Worm (Caenorhabditis elegans) whole organism, L1 larva: ENCODE results near the gene chc-1.
A peak's percentile ranks its signal among the peaks of the same experiment; 100 is the strongest.
"Not testable (repeated sequence)": the region's sequence is repeated elsewhere in the genome, so short reads cannot be mapped to it uniquely, and the experiment has no call there.

Experiments used
- F16B12.6 ChIP-seq: fragments of 150-350 bp; optimal IDR thresholded peaks from 2 replicates; lab custom pipeline; 2014; ENCODE audit warnings: missing biosample characterization, missing genetic modification characterization
- aha-1 ChIP-seq: fragments of 150-350 bp; optimal IDR thresholded peaks from 2 replicates; lab custom pipeline; 2014; ENCODE audit warnings: missing biosample characterization, missing genetic modification characterization
- alr-1 ChIP-seq: fragments of 200-800 bp; sonication (Bioruptor generic); optimal IDR thresholded peaks from 2 replicates; lab custom pipeline; 2018; ENCODE audit warnings: borderline replicate concordance, mild to moderate bottlenecking, missing genetic modification characterization, missing compliant biosample characterization
- ama-1 ChIP-seq: fragments of 150-350 bp; optimal IDR thresholded peaks from 2 replicates; lab custom pipeline; 2014
- blmp-1 ChIP-seq: fragments of 150-350 bp; optimal IDR thresholded peaks from 2 replicates; lab custom pipeline; 2014; ENCODE audit warnings: missing biosample characterization, missing genetic modification characterization
- ceh-8 ChIP-seq: fragments of 200-800 bp; sonication (Bioruptor generic); optimal IDR thresholded peaks from 2 replicates; lab custom pipeline; 2018; ENCODE audit warnings: mild to moderate bottlenecking, missing genetic modification characterization, moderate library complexity, missing compliant biosample characterization
- efl-3 ChIP-seq: fragments of 200-800 bp; sonication (Bioruptor generic); optimal IDR thresholded peaks from 2 replicates; lab custom pipeline; 2018; ENCODE audit warnings: mild to moderate bottlenecking, missing genetic modification characterization, missing compliant biosample characterization
- egl-27 ChIP-seq, 2 experiments: fragments of 150-350 bp in 1 of 2; sonication (generic microtip); optimal IDR thresholded peaks; 3 replicates each; lab custom pipeline; 2017 to 2018; ENCODE audit warnings: missing biosample characterization in 2 of 2, missing genetic modification characterization in 2 of 2, missing genetic modification reagents in 2 of 2
- elt-2 ChIP-seq: sonication (generic microtip); optimal IDR thresholded peaks from 2 replicates; lab custom pipeline; 2016; ENCODE audit warnings: missing genetic modification characterization, mild to moderate bottlenecking, inconsistent platforms, missing compliant biosample characterization, missing genetic modification reagents
- elt-3 ChIP-seq, 6 experiments: fragments of 150-350 bp in 1 of 6; sonication (generic microtip); optimal IDR thresholded peaks; 2 replicates each; lab custom pipeline; 2017 to 2018; ENCODE audit warnings: missing biosample characterization in 6 of 6, missing genetic modification characterization in 6 of 6, inconsistent platforms in 1 of 6
- fkh-10 ChIP-seq: sonication (generic microtip); optimal IDR thresholded peaks from 2 replicates; lab custom pipeline; 2017; ENCODE audit warnings: missing biosample characterization, missing genetic modification reagents, missing genetic modification characterization
- fkh-4 ChIP-seq: sonication (generic microtip); optimal IDR thresholded peaks from 2 replicates; lab custom pipeline; 2016; ENCODE audit warnings: missing compliant biosample characterization, missing genetic modification characterization, borderline replicate concordance
- fkh-8 ChIP-seq: sonication (generic microtip); optimal IDR thresholded peaks from 2 replicates; lab custom pipeline; 2016; ENCODE audit warnings: mild to moderate bottlenecking, missing genetic modification characterization, missing compliant biosample characterization
- grh-1 ChIP-seq: fragments of 200-800 bp; sonication (Bioruptor generic); IDR thresholded peaks from 2 replicates; pipeline ENCODE4 v1.3.6; 2022; ENCODE audit warnings: missing genetic modification reagents, missing genetic modification characterization, missing compliant biosample characterization
- hlh-17 ChIP-seq: fragments of 200-800 bp; sonication (Bioruptor generic); optimal IDR thresholded peaks from 2 replicates; lab custom pipeline; 2018; ENCODE audit warnings: missing genetic modification characterization, mild to moderate bottlenecking, missing compliant biosample characterization, moderate library complexity, borderline replicate concordance
- irx-1 ChIP-seq: sonication (generic microtip); optimal IDR thresholded peaks from 2 replicates; lab custom pipeline; 2016; ENCODE audit warnings: missing genetic modification characterization, missing compliant biosample characterization
- isw-1 ChIP-seq: fragments of 200-800 bp; sonication (Bioruptor generic); IDR thresholded peaks from 2 replicates; pipeline ENCODE4 v1.3.6; 2022; ENCODE audit warnings: missing genetic modification characterization, missing compliant biosample characterization
- jun-1 ChIP-seq: fragments of 150-350 bp; optimal IDR thresholded peaks from 2 replicates; lab custom pipeline; 2014; ENCODE audit warnings: missing biosample characterization, missing genetic modification reagents, missing genetic modification characterization
- lin-13 ChIP-seq: fragments of 150-350 bp; optimal IDR thresholded peaks from 2 replicates; lab custom pipeline; 2014; ENCODE audit warnings: missing biosample characterization, missing genetic modification reagents, missing genetic modification characterization
- lin-14 ChIP-seq: fragments of 200-800 bp; sonication (Bioruptor generic); optimal IDR thresholded peaks from 2 replicates; lab custom pipeline; 2018; ENCODE audit warnings: mild to moderate bottlenecking, missing genetic modification characterization, moderate library complexity, missing compliant biosample characterization
- lin-15B ChIP-seq: fragments of 150-350 bp; sonication (generic microtip); optimal IDR thresholded peaks from 3 replicates; lab custom pipeline; 2014; ENCODE audit warnings: missing biosample characterization, missing genetic modification characterization
- lin-35 ChIP-seq, 2 experiments: fragments of 150-350 bp; optimal IDR thresholded peaks; 2 replicates each; lab custom pipeline; 2014; ENCODE audit warnings: missing biosample characterization in 2 of 2, missing genetic modification characterization in 2 of 2, missing genetic modification reagents in 2 of 2
- lir-3 ChIP-seq: sonication (generic microtip); optimal IDR thresholded peaks from 2 replicates; lab custom pipeline; 2016; ENCODE audit warnings: mild to moderate bottlenecking, missing genetic modification characterization, moderate library complexity, missing compliant biosample characterization; ENCODE audit not compliant: poor library complexity
- lsy-2 ChIP-seq, 2 experiments: fragments of 150-350 bp; optimal IDR thresholded peaks; 2 replicates each; lab custom pipeline; 2014; ENCODE audit warnings: missing biosample characterization in 2 of 2, missing genetic modification characterization in 2 of 2
- mdl-1 ChIP-seq, 2 experiments: fragments of 150-350 bp; optimal IDR thresholded peaks; 2 replicates each; lab custom pipeline; 2014 to 2017; ENCODE audit warnings: missing biosample characterization in 2 of 2, missing genetic modification characterization in 2 of 2, inconsistent platforms in 1 of 2
- mef-2 ChIP-seq: fragments of 150-350 bp; optimal IDR thresholded peaks from 2 replicates; lab custom pipeline; 2014; ENCODE audit warnings: missing biosample characterization, missing genetic modification characterization
- nhr-11 ChIP-seq: fragments of 150-350 bp; optimal IDR thresholded peaks from 2 replicates; lab custom pipeline; 2014; ENCODE audit warnings: missing biosample characterization, missing genetic modification characterization
- nhr-12 ChIP-seq: sonication (generic microtip); optimal IDR thresholded peaks from 2 replicates; lab custom pipeline; 2017; ENCODE audit warnings: missing biosample characterization, missing genetic modification characterization
- nhr-19 ChIP-seq: fragments of 200-800 bp; sonication (Bioruptor generic); conservative IDR thresholded peaks from 2 replicates; pipeline ENCODE4 v1.3.6; 2022; ENCODE audit warnings: missing genetic modification characterization, missing compliant biosample characterization
- nhr-20 ChIP-seq: sonication (generic microtip); optimal IDR thresholded peaks from 2 replicates; lab custom pipeline; 2016; ENCODE audit warnings: mild to moderate bottlenecking, missing genetic modification characterization, missing compliant biosample characterization
- nhr-237 ChIP-seq: fragments of 150-350 bp; optimal IDR thresholded peaks from 2 replicates; lab custom pipeline; 2014; ENCODE audit warnings: missing biosample characterization, missing genetic modification characterization
- nhr-28 ChIP-seq: fragments of 150-350 bp; optimal IDR thresholded peaks from 2 replicates; lab custom pipeline; 2014; ENCODE audit warnings: missing biosample characterization, missing genetic modification characterization
- nhr-71 ChIP-seq: sonication (generic microtip); optimal IDR thresholded peaks from 2 replicates; lab custom pipeline; 2016; ENCODE audit warnings: mild to moderate bottlenecking, missing genetic modification characterization, moderate library complexity, missing compliant biosample characterization
- nhr-77 ChIP-seq: fragments of 150-350 bp; optimal IDR thresholded peaks from 2 replicates; lab custom pipeline; 2014; ENCODE audit warnings: missing biosample characterization, missing genetic modification characterization
- nhr-85 ChIP-seq: sonication (generic microtip); peaks from one replicate; lab custom pipeline; 2016; ENCODE audit warnings: missing genetic modification characterization, inconsistent platforms, missing compliant biosample characterization
- pag-3 ChIP-seq: sonication (generic microtip); optimal IDR thresholded peaks from 2 replicates; lab custom pipeline; 2017; ENCODE audit warnings: missing genetic modification characterization, mild to moderate bottlenecking, missing compliant biosample characterization, antibody characterized with exemption, borderline replicate concordance; ENCODE audit not compliant: insufficient read depth
- snpc-4 ChIP-seq: fragments of 150-350 bp; optimal IDR thresholded peaks from 2 replicates; lab custom pipeline; 2014; ENCODE audit warnings: missing biosample characterization, missing genetic modification characterization
- snu-23 ChIP-seq: sonication (generic microtip); optimal IDR thresholded peaks from 2 replicates; lab custom pipeline; 2016; ENCODE audit warnings: missing genetic modification characterization, missing compliant biosample characterization
- sox-4 ChIP-seq: sonication (generic microtip); optimal IDR thresholded peaks from 2 replicates; lab custom pipeline; 2016; ENCODE audit warnings: missing genetic modification characterization, missing compliant biosample characterization
- sup-37 ChIP-seq: fragments of 200-800 bp; sonication (Bioruptor generic); optimal IDR thresholded peaks from 2 replicates; lab custom pipeline; 2018; ENCODE audit warnings: mild to moderate bottlenecking, missing genetic modification characterization, missing compliant biosample characterization
- unc-86 ChIP-seq: sonication (generic microtip); optimal IDR thresholded peaks from 2 replicates; lab custom pipeline; 2016; ENCODE audit warnings: missing genetic modification characterization, missing compliant biosample characterization
- zag-1 ChIP-seq: fragments of 150-350 bp; optimal IDR thresholded peaks from 2 replicates; lab custom pipeline; 2014; ENCODE audit warnings: missing biosample characterization, missing genetic modification characterization
- zip-4 ChIP-seq: fragments of 200-800 bp; sonication (Bioruptor generic); optimal IDR thresholded peaks from 2 replicates; lab custom pipeline; 2018; ENCODE audit warnings: mild to moderate bottlenecking, missing genetic modification characterization, moderate library complexity, missing compliant biosample characterization

Gene chc-1

ce11 chrIII:10221860-10222259 is 18.2 kb downstream of the chc-1 start, which contains the start of gene Y70G10A.4:
Y70G10A.4 (plus strand) TSS chrIII:10222160.
- not testable (repeated sequence) for TF ChIP-seq fkh-8 (tag; lab: Kevin White, UChicago); lin-35 (GFP tag; optimal IDR thresholded peaks at IDR 0.05; lab: Kevin White, UChicago); nhr-11

ce11 chrIII:10225056-10225455 is 21.4 kb downstream of the chc-1 start:
- TF ChIP-seq lir-3 (tag; lab: Kevin White, UChicago) = peak; percentile 79
- peak; percentile 47 for TF ChIP-seq nhr-28

ce11 chrIII:10231641-10232040 is 28.0 kb downstream of the chc-1 start:
- no peak for TF ChIP-seq lir-3 (tag; lab: Kevin White, UChicago)
- TF ChIP-seq, all 84 proteins: peak for 0

ce11 chrIII:10233979-10234378 is 30.4 kb downstream of the chc-1 start, which contains the start of gene paml-1:
paml-1 (minus strand) TSS chrIII:10234079.
- TF ChIP-seq nhr-85 (tag; lab: Kevin White, UChicago) (peak; percentile 40), lir-3 (tag; lab: Kevin White, UChicago) (no peak)
- TF ChIP-seq, all 84 proteins: peak for 1

ce11 chrIII:10236291-10236871 is 32.8 kb downstream of the chc-1 start:
- TF ChIP-seq zag-1 (no peak), sox-4 (no peak), lin-13 (GFP tag; lab: Kevin White, UChicago) (no peak), fkh-10 (GFP tag; lab: Kevin White, UChicago) (no peak), efl-3 (GFP tag; lab: Kevin White, UChicago) (no peak), nhr-71 (peak; percentile 37), blmp-1 (tag; lab: Kevin White, UChicago) (peak; percentile 62), nhr-237 (tag; lab: Kevin White, UChicago) (no peak), pag-3 (tag; lab: Kevin White, UChicago) (no peak), mdl-1 (tag; optimal IDR thresholded peaks at IDR 0.05; lab: Kevin White, UChicago) (peak in 1 of 2 experiments; percentile 15), nhr-12 (tag; lab: Kevin White, UChicago) (no peak), zip-4 (GFP tag; lab: Kevin White, UChicago) (no peak), hlh-17 (GFP tag; lab: Kevin White, UChicago) (no peak), irx-1 (tag; lab: Kevin White, UChicago) (no peak), nhr-20 (tag; lab: Kevin White, UChicago) (peak; percentile 27), lsy-2 (tag; optimal IDR thresholded peaks at IDR 0.05; lab: Kevin White, UChicago) (no peak), mef-2 (tag; lab: Kevin White, UChicago) (no peak), lin-35 (GFP tag; optimal IDR thresholded peaks at IDR 0.05; lab: Kevin White, UChicago) (peak in 1 of 2 experiments; percentile 36), elt-3 (tag; optimal IDR thresholded peaks at IDR 0.05; lab: Kevin White, UChicago) (peak in 2 of 6 experiments; percentile 19 to 79), snpc-4 (tag; lab: Kevin White, UChicago) (no peak), F16B12.6 (no peak), unc-86 (tag; lab: Kevin White, UChicago) (no peak), ama-1 (lab: Kevin White, UChicago) (no peak), sup-37 (GFP tag; lab: Kevin White, UChicago) (no peak), lin-15B (tag; lab: Kevin White, UChicago) (no peak), snu-23 (GFP tag; lab: Kevin White, UChicago) (peak; percentile 39), aha-1 (tag; lab: Kevin White, UChicago) (no peak), isw-1 (GFP tag; lab: Robert Waterston, UW) (no peak), egl-27 (tag; optimal IDR thresholded peaks at IDR 0.05; lab: Kevin White, UChicago) (no peak), lin-14 (GFP tag; lab: Kevin White, UChicago) (peak; percentile 51), elt-2 (no peak), nhr-19 (GFP tag; lab: Robert Waterston, UW) (peak; percentile 28; the same call in 1 of the 2 replicates), grh-1 (no peak), nhr-77 (no peak), jun-1 (no peak), ceh-8 (GFP tag; lab: Kevin White, UChicago) (no peak), fkh-4 (tag; lab: Kevin White, UChicago) (no peak), alr-1 (tag; lab: Kevin White, UChicago) (no peak)
